Fruit fly (Drosophila melanogaster) whole organism, embryonic: ENCODE data around the gene CG6431.

Source experiments
- Atf6 ChIP-seq: fragments of 200-800 bp; sonication (Bioruptor generic); IDR thresholded peaks from 2 replicates; pipeline ENCODE4 v1.3.6; 2022; ENCODE audit warnings: missing biosample characterization, missing genetic modification characterization
- B-H1 ChIP-seq: fragments of 200-800 bp; sonication (Bioruptor generic); IDR thresholded peaks from 3 replicates; pipeline ENCODE4 v1.3.6; 2022; ENCODE audit warnings: missing biosample characterization, missing genetic modification characterization
- Bgb ChIP-seq: fragments of 200-800 bp; sonication (Bioruptor generic); IDR thresholded peaks from 2 replicates; pipeline ENCODE4 v1.3.6; 2022; ENCODE audit warnings: missing biosample characterization, missing genetic modification characterization; ENCODE audit not compliant: partially characterized antibody
- BtbVII ChIP-seq: fragments of 200-800 bp; sonication (Bioruptor generic); optimal IDR thresholded peaks from 3 replicates; lab custom pipeline; 2017; ENCODE audit warnings: missing biosample characterization, mild to moderate bottlenecking, missing genetic modification characterization
- CG10209 ChIP-seq: fragments of 200-800 bp; sonication (Bioruptor generic); optimal IDR thresholded peaks from 3 replicates; lab custom pipeline; 2017; ENCODE audit warnings: missing biosample characterization, mild to moderate bottlenecking, missing genetic modification characterization, missing genetic modification reagents
- CG10366 ChIP-seq: fragments of 200-800 bp; sonication (Bioruptor generic); IDR thresholded peaks from 2 replicates; pipeline ENCODE4 v1.3.6; 2022; ENCODE audit warnings: missing biosample characterization, missing genetic modification characterization
- CG10959 ChIP-seq: fragments of 200-800 bp; sonication (Bioruptor generic); IDR thresholded peaks from 2 replicates; pipeline ENCODE4 v1.3.6; 2022; ENCODE audit warnings: missing biosample characterization, missing genetic modification characterization
- CG11093 ChIP-seq: fragments of 200-800 bp; sonication (Bioruptor generic); IDR thresholded peaks from 3 replicates; pipeline ENCODE4 v1.3.6; 2022; ENCODE audit warnings: missing biosample characterization, missing genetic modification characterization
- CG11247 ChIP-seq: fragments of 200-800 bp; sonication (Bioruptor generic); IDR thresholded peaks from 2 replicates; pipeline ENCODE4 v1.3.6; 2022; ENCODE audit warnings: missing biosample characterization, missing genetic modification characterization
- CG12391 ChIP-seq: fragments of 200-800 bp; sonication (Bioruptor generic); optimal IDR thresholded peaks from 3 replicates; lab custom pipeline; 2018; ENCODE audit warnings: missing biosample characterization, mild to moderate bottlenecking, missing genetic modification characterization, moderate library complexity
- CG13123 ChIP-seq: fragments of 200-800 bp; sonication (Bioruptor generic); optimal IDR thresholded peaks from 2 replicates; lab custom pipeline; 2016; ENCODE audit warnings: missing biosample characterization, missing genetic modification characterization
- CG14710 ChIP-seq: fragments of 200-800 bp; sonication (Bioruptor generic); optimal IDR thresholded peaks from 3 replicates; lab custom pipeline; 2019; ENCODE audit warnings: missing biosample characterization, mild to moderate bottlenecking, missing genetic modification characterization, moderate library complexity
- CG16779 ChIP-seq: fragments of 200-800 bp; sonication (Bioruptor generic); IDR thresholded peaks from 2 replicates; pipeline ENCODE4 v1.3.6; 2022; ENCODE audit warnings: missing biosample characterization, missing genetic modification characterization
- CG18619 ChIP-seq: fragments of 200-800 bp; sonication (Bioruptor generic); optimal IDR thresholded peaks from 3 replicates; lab custom pipeline; 2017; ENCODE audit warnings: missing biosample characterization, mild to moderate bottlenecking, missing genetic modification characterization
- CG31224 ChIP-seq: fragments of 200-800 bp; sonication (Bioruptor generic); IDR thresholded peaks from 2 replicates; pipeline ENCODE4 v1.3.6; 2022; ENCODE audit warnings: missing biosample characterization, missing genetic modification characterization
- CG31388 ChIP-seq: fragments of 200-800 bp; sonication (Bioruptor generic); optimal IDR thresholded peaks from 2 replicates; lab custom pipeline; 2016; ENCODE audit warnings: missing biosample characterization, missing genetic modification characterization
- CG8089 ChIP-seq: fragments of 200-800 bp; sonication (Bioruptor generic); optimal IDR thresholded peaks from 3 replicates; lab custom pipeline; 2016; ENCODE audit warnings: missing biosample characterization, missing genetic modification characterization
- CG9817 ChIP-seq: fragments of 200-800 bp; sonication (Bioruptor generic); optimal IDR thresholded peaks from 2 replicates; lab custom pipeline; 2018; ENCODE audit warnings: missing biosample characterization, mild to moderate bottlenecking, missing genetic modification characterization, moderate library complexity
- Camta ChIP-seq: fragments of 200-800 bp; sonication (Bioruptor generic); optimal IDR thresholded peaks from 2 replicates; lab custom pipeline; 2016; ENCODE audit warnings: missing biosample characterization, missing genetic modification characterization
- Dip3 ChIP-seq: fragments of 200-800 bp; sonication (Bioruptor generic); optimal IDR thresholded peaks from 3 replicates; lab custom pipeline; 2016; ENCODE audit warnings: missing biosample characterization, missing genetic modification characterization
- Dll ChIP-seq: fragments of 200-800 bp; sonication (Bioruptor generic); IDR thresholded peaks from 4 replicates; pipeline ENCODE4 v1.3.6; 2022; ENCODE audit warnings: missing biosample characterization, missing genetic modification characterization; ENCODE audit not compliant: partially characterized antibody
- Doc3 ChIP-seq: fragments of 200-800 bp; sonication (Bioruptor generic); IDR thresholded peaks from 3 replicates; pipeline ENCODE4 v1.3.6; 2022; ENCODE audit warnings: missing biosample characterization, missing genetic modification characterization; ENCODE audit not compliant: partially characterized antibody
- Dp ChIP-seq: fragments of 200-800 bp; sonication (Bioruptor generic); optimal IDR thresholded peaks from 2 replicates; lab custom pipeline; 2018; ENCODE audit warnings: missing biosample characterization, mild to moderate bottlenecking, missing genetic modification characterization, moderate library complexity
- Dref ChIP-seq: fragments of 200-800 bp; sonication (Bioruptor generic); IDR thresholded peaks from 2 replicates; pipeline ENCODE4 v1.3.6; 2022; ENCODE audit warnings: missing biosample characterization, missing genetic modification characterization
- E2f2 ChIP-seq: fragments of 200-800 bp; sonication (Bioruptor generic); IDR thresholded peaks from 2 replicates; pipeline ENCODE4 v1.3.6; 2022; ENCODE audit warnings: missing biosample characterization, missing genetic modification characterization
- Fer1 ChIP-seq: fragments of 200-800 bp; sonication (Bioruptor generic); optimal IDR thresholded peaks from 2 replicates; lab custom pipeline; 2017; ENCODE audit warnings: missing biosample characterization, mild to moderate bottlenecking, missing genetic modification characterization
- Hmx ChIP-seq: fragments of 200-800 bp; sonication (Bioruptor generic); optimal IDR thresholded peaks from 2 replicates; lab custom pipeline; 2016; ENCODE audit warnings: missing biosample characterization, missing genetic modification characterization
- Lhr ChIP-seq: fragments of 200-800 bp; sonication (Bioruptor generic); optimal IDR thresholded peaks from 3 replicates; lab custom pipeline; 2017; ENCODE audit warnings: mild to moderate bottlenecking, missing biosample characterization, missing genetic modification reagents, missing genetic modification characterization
- Lpt ChIP-seq: fragments of >200 bp; optimal IDR thresholded peaks from 2 replicates; lab custom pipeline; 2018; ENCODE audit warnings: missing biosample characterization, missing genetic modification characterization
- Optix ChIP-seq: fragments of 200-800 bp; sonication (Bioruptor generic); IDR thresholded peaks from 3 replicates; pipeline ENCODE4 v1.3.6; 2022; ENCODE audit warnings: missing biosample characterization, missing genetic modification characterization
- Poxn ChIP-seq: fragments of 200-800 bp; sonication (Bioruptor generic); IDR thresholded peaks from 2 replicates; pipeline ENCODE4 v1.3.6; 2022; ENCODE audit warnings: missing biosample characterization, missing genetic modification characterization
- Six4 ChIP-seq: fragments of 200-800 bp; sonication (Bioruptor generic); optimal IDR thresholded peaks from 2 replicates; lab custom pipeline; 2016; ENCODE audit warnings: missing biosample characterization, missing genetic modification characterization
- Spps ChIP-seq: fragments of 200-800 bp; sonication (Bioruptor generic); optimal IDR thresholded peaks from 2 replicates; lab custom pipeline; 2018; ENCODE audit warnings: missing biosample characterization, mild to moderate bottlenecking, missing genetic modification characterization
- cad ChIP-seq: fragments of >200 bp; optimal IDR thresholded peaks from 2 replicates; lab custom pipeline; 2017; ENCODE audit warnings: missing biosample characterization, missing genetic modification characterization
- dm ChIP-seq: fragments of 200-800 bp; sonication (Bioruptor generic); optimal IDR thresholded peaks from 3 replicates; lab custom pipeline; 2016; ENCODE audit warnings: missing biosample characterization, missing genetic modification characterization
- fd64A ChIP-seq: fragments of 200-800 bp; sonication (Bioruptor generic); optimal IDR thresholded peaks from 3 replicates; lab custom pipeline; 2018; ENCODE audit warnings: missing biosample characterization, mild to moderate bottlenecking, missing genetic modification characterization
- inv ChIP-seq: fragments of 200-800 bp; sonication (Bioruptor generic); IDR thresholded peaks from 2 replicates; pipeline ENCODE4 v1.3.6; 2022; ENCODE audit warnings: missing biosample characterization, missing genetic modification characterization; ENCODE audit not compliant: partially characterized antibody
- jumu ChIP-seq: fragments of 200-800 bp; sonication (Bioruptor generic); optimal IDR thresholded peaks from 3 replicates; lab custom pipeline; 2016; ENCODE audit warnings: missing biosample characterization, missing genetic modification characterization
- lab ChIP-seq: fragments of 200-800 bp; sonication (Bioruptor generic); optimal IDR thresholded peaks from 3 replicates; lab custom pipeline; 2017; ENCODE audit warnings: missing biosample characterization, missing genetic modification characterization, mild to moderate bottlenecking, moderate library complexity, missing genetic modification reagents
- lilli ChIP-seq: fragments of 200-800 bp; sonication (Bioruptor generic); optimal IDR thresholded peaks from 3 replicates; lab custom pipeline; 2016; ENCODE audit warnings: missing biosample characterization, missing genetic modification characterization
- nmo ChIP-seq: fragments of 200-800 bp; sonication (Bioruptor generic); optimal IDR thresholded peaks from 2 replicates; lab custom pipeline; 2018; ENCODE audit warnings: missing biosample characterization, mild to moderate bottlenecking, missing genetic modification characterization, moderate library complexity
- ro ChIP-seq: fragments of 200-800 bp; sonication (Bioruptor generic); IDR thresholded peaks from 2 replicates; pipeline ENCODE4 v1.3.6; 2022; ENCODE audit warnings: missing biosample characterization, missing genetic modification characterization
- salm ChIP-seq: fragments of 200-800 bp; sonication (Bioruptor generic); optimal IDR thresholded peaks from 2 replicates; lab custom pipeline; 2018; ENCODE audit warnings: missing biosample characterization, mild to moderate bottlenecking, missing genetic modification characterization
- slbo ChIP-seq: fragments of 200-800 bp; sonication (Bioruptor generic); IDR thresholded peaks from 2 replicates; pipeline ENCODE4 v1.3.6; 2022; ENCODE audit warnings: missing biosample characterization, missing genetic modification characterization
- slou ChIP-seq: fragments of 200-800 bp; sonication (Bioruptor generic); optimal IDR thresholded peaks from 3 replicates; lab custom pipeline; 2016; ENCODE audit warnings: missing biosample characterization, missing genetic modification characterization
- stc ChIP-seq: fragments of 200-800 bp; sonication (Bioruptor generic); IDR thresholded peaks from 2 replicates; pipeline ENCODE4 v1.3.6; 2022; ENCODE audit warnings: missing biosample characterization, missing genetic modification characterization
- tap ChIP-seq: fragments of 200-800 bp; optimal IDR thresholded peaks from 3 replicates; lab custom pipeline; 2019; ENCODE audit warnings: missing biosample characterization, mild to moderate bottlenecking, missing genetic modification characterization, moderate library complexity
- tll ChIP-seq, 2 experiments: fragments of 200-800 bp in 1 of 2; fragments of >200 bp in 1 of 2; sonication (Bioruptor generic) in 1 of 2; optimal IDR thresholded peaks; 2 replicates each; lab custom pipeline; 2017 to 2019; ENCODE audit warnings: missing biosample characterization in 2 of 2, missing genetic modification characterization in 2 of 2, mild to moderate bottlenecking in 1 of 2, moderate library complexity in 1 of 2
- zfh2 ChIP-seq: fragments of 200-800 bp; sonication (Bioruptor generic); optimal IDR thresholded peaks from 2 replicates; lab custom pipeline; 2016; ENCODE audit warnings: missing biosample characterization, missing genetic modification characterization

Gene CG6431

dm6 chr2L:10751879-10752620 is 28.0 kb downstream of the CG6431 start (continued):
- 0 out of 2 replicates have a peak, but pooled peaks have one; percentile 37 for TF ChIP-seq Atf6 (GFP tag; lab: Robert Waterston, UW)
- peak; percentile 62; the same call in 1 of the 2 replicates for TF ChIP-seq E2f2 (GFP tag; lab: Robert Waterston, UW)
- peak; percentile 83 for TF ChIP-seq jumu (GFP tag; lab: Kevin White, UChicago)
- no peak for TF ChIP-seq lilli
- peak; percentile 95 for TF ChIP-seq CG10209 (GFP tag; lab: Kevin White, UChicago)
- no peak for TF ChIP-seq inv (GFP tag; lab: Robert Waterston, UW)
- no peak for TF ChIP-seq Hmx (GFP tag; lab: Kevin White, UChicago)
- no peak for TF ChIP-seq Dll
- peak; percentile 83 for TF ChIP-seq BtbVII (GFP tag; lab: Kevin White, UChicago)
- peak; percentile 78 for TF ChIP-seq Optix (GFP tag; lab: Robert Waterston, UW)
- no peak for TF ChIP-seq cad
- peak; percentile 78; the same call in 1 of the 2 replicates for TF ChIP-seq stc (GFP tag; lab: Robert Waterston, UW)
- TF ChIP-seq Doc3 (GFP tag; lab: Robert Waterston, UW) = no peak
- no peak for TF ChIP-seq Poxn (GFP tag; lab: Robert Waterston, UW)
- peak; percentile 62 for TF ChIP-seq tap (tag; lab: Kevin White, UChicago)
- TF ChIP-seq salm (tag; lab: Kevin White, UChicago) = peak; percentile 82
- TF ChIP-seq CG12391 (tag; lab: Kevin White, UChicago) = peak; percentile 70
- peak; percentile 94 for TF ChIP-seq Camta
- peak; percentile 76; the same call in 1 of the 2 replicates for TF ChIP-seq ro
- TF ChIP-seq CG11247 (GFP tag; lab: Robert Waterston, UW) = peak; percentile 83
- peak; percentile 96 for TF ChIP-seq CG8089 (GFP tag; lab: Kevin White, UChicago)
- peak; percentile 87 for TF ChIP-seq Spps (tag; lab: Kevin White, UChicago)
- TF ChIP-seq CG14710 (tag; lab: Kevin White, UChicago) = peak; percentile 95
- no peak for TF ChIP-seq Lpt (GFP tag; lab: Kevin White, UChicago)
- no peak for TF ChIP-seq Bgb
- TF ChIP-seq nmo (GFP tag; lab: Kevin White, UChicago) = peak; percentile 56
- TF ChIP-seq tll (GFP tag; optimal IDR thresholded peaks at IDR 0.05; lab: Kevin White, UChicago) = peak in 1 of 2 experiments; percentile 50
- peak; percentile 9; the same call in 1 of the 2 replicates for TF ChIP-seq slbo (GFP tag; lab: Robert Waterston, UW)
- TF ChIP-seq B-H1 = peak; percentile 55; the same call in 2 of the 3 replicates
- TF ChIP-seq lab = peak; percentile 91
- TF ChIP-seq CG31388 = peak; percentile 37
- peak; percentile 58 for TF ChIP-seq dm (GFP tag; lab: Kevin White, UChicago)
- peak; percentile 68 for TF ChIP-seq slou
- TF ChIP-seq CG11093 (GFP tag; lab: Robert Waterston, UW) = peak; percentile 84
- peak; percentile 46; the same call in 1 of the 2 replicates for TF ChIP-seq CG10366 (GFP tag; lab: Robert Waterston, UW)
- no peak for TF ChIP-seq Dip3 (GFP tag; lab: Kevin White, UChicago)
- TF ChIP-seq CG16779 = no peak
- TF ChIP-seq Six4 = peak; percentile 85
- peak; percentile 61 for TF ChIP-seq CG9817 (tag; lab: Kevin White, UChicago)
- TF ChIP-seq fd64A (GFP tag; lab: Kevin White, UChicago) = peak; percentile 98
- peak; percentile 95 for TF ChIP-seq Lhr (GFP tag; lab: Kevin White, UChicago)
- no peak for TF ChIP-seq Dp (GFP tag; lab: Kevin White, UChicago)
- no peak for TF ChIP-seq Dref (GFP tag; lab: Robert Waterston, UW)
- TF ChIP-seq CG13123 (GFP tag; lab: Kevin White, UChicago) = peak; percentile 94
- TF ChIP-seq CG18619 (GFP tag; lab: Kevin White, UChicago) = peak; percentile 88
- no peak for TF ChIP-seq zfh2 (GFP tag; lab: Kevin White, UChicago)
- peak; percentile 78 for TF ChIP-seq CG10959 (GFP tag; lab: Robert Waterston, UW)
- no peak for TF ChIP-seq CG31224 (GFP tag; lab: Robert Waterston, UW)
- TF ChIP-seq Fer1 = peak; percentile 79
